Worm (Caenorhabditis elegans) whole organism, early embryonic: ENCODE data around the gene C02D5.2.

Experiments
- B0310.2 ChIP-seq: sonication (generic microtip); optimal IDR thresholded peaks from 2 replicates; lab custom pipeline; 2016; ENCODE audit warnings: mild to moderate bottlenecking, missing genetic modification characterization, missing compliant biosample characterization
- F13C5.2 ChIP-seq: sonication (generic microtip); optimal IDR thresholded peaks from 2 replicates; lab custom pipeline; 2017; ENCODE audit warnings: mild to moderate bottlenecking, missing genetic modification characterization, inconsistent platforms, missing compliant biosample characterization
- aly-1 ChIP-seq: sonication (generic microtip); optimal IDR thresholded peaks from 2 replicates; lab custom pipeline; 2016; ENCODE audit warnings: missing genetic modification characterization, missing compliant biosample characterization
- ama-1 ChIP-seq: fragments of 150-350 bp; optimal IDR thresholded peaks from 2 replicates; lab custom pipeline; 2014
- ceh-13 ChIP-seq: fragments of 200-800 bp; sonication (Bioruptor generic); optimal IDR thresholded peaks from 2 replicates; lab custom pipeline; 2018; ENCODE audit warnings: mild to moderate bottlenecking, missing genetic modification characterization, missing compliant biosample characterization
- ceh-36 ChIP-seq: sonication (generic microtip); optimal IDR thresholded peaks from 2 replicates; lab custom pipeline; 2016; ENCODE audit warnings: missing genetic modification characterization, inconsistent platforms, missing compliant biosample characterization
- ets-7 ChIP-seq: sonication (generic microtip); optimal IDR thresholded peaks from 2 replicates; lab custom pipeline; 2016; ENCODE audit warnings: missing genotype, missing genetic modification characterization, missing compliant biosample characterization
- flt-1 ChIP-seq: fragments of 200-800 bp; sonication (Bioruptor generic); IDR thresholded peaks from 2 replicates; pipeline ENCODE4 v1.3.6; 2022; ENCODE audit warnings: missing genetic modification characterization, missing compliant biosample characterization
- hmbx-1 ChIP-seq: sonication (generic microtip); optimal IDR thresholded peaks from 2 replicates; lab custom pipeline; 2016; ENCODE audit warnings: mild to moderate bottlenecking, missing genetic modification characterization, missing compliant biosample characterization
- hmg-4 ChIP-seq: fragments of 200-800 bp; sonication (Bioruptor generic); optimal IDR thresholded peaks from 2 replicates; lab custom pipeline; 2018; ENCODE audit warnings: mild to moderate bottlenecking, missing genetic modification characterization, missing compliant biosample characterization
- hnd-1 ChIP-seq: sonication (generic microtip); optimal IDR thresholded peaks from 2 replicates; lab custom pipeline; 2016; ENCODE audit warnings: missing genetic modification characterization, missing compliant biosample characterization
- pes-1 ChIP-seq: fragments of 200-800 bp; sonication (Bioruptor generic); IDR thresholded peaks from 2 replicates; pipeline ENCODE4 v1.3.6; 2022; ENCODE audit warnings: missing genetic modification reagents, missing genetic modification characterization, missing compliant biosample characterization
- scrt-1 ChIP-seq: fragments of 200-800 bp; sonication (Bioruptor generic); IDR thresholded peaks from 2 replicates; pipeline ENCODE4 v1.3.6; 2022; ENCODE audit warnings: missing genetic modification characterization, missing compliant biosample characterization
- sea-1 ChIP-seq: fragments of 200-800 bp; sonication (Bioruptor generic); conservative IDR thresholded peaks from 2 replicates; pipeline ENCODE4 v1.3.6; 2022; ENCODE audit warnings: missing genetic modification characterization, missing compliant biosample characterization
- tbx-11 ChIP-seq: fragments of 200-800 bp; sonication (Bioruptor generic); IDR thresholded peaks from 2 replicates; pipeline ENCODE4 v1.3.6; 2022; ENCODE audit warnings: missing genetic modification characterization, missing compliant biosample characterization
- tbx-37 ChIP-seq: fragments of 200-800 bp; sonication (Bioruptor generic); conservative IDR thresholded peaks from 2 replicates; pipeline ENCODE4 v1.3.6; 2022; ENCODE audit warnings: missing genetic modification reagents, missing genetic modification characterization, missing compliant biosample characterization
- tra-4 ChIP-seq: sonication (generic microtip); optimal IDR thresholded peaks from 2 replicates; lab custom pipeline; 2017; ENCODE audit warnings: missing genetic modification characterization, missing compliant biosample characterization

Gene C02D5.2

DNA sequence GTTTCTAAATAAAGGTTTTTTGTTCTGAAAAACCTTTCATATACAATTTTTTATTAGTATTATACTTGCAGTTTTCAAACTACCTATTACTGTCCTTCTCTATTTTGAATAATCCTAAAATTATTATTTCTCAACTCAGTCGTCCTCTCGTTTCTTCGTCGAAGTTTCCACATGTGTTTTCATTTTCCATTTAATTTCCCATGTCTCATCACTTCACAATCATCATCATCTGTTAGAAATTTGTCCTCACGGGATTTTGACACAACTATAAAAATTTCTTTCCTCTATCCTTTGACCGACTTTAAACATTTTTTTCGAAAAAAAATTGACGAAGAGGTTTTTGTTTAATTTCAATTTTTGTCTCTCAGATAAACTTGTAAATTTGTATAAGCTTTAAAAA is 21.7 kb upstream of the C02D5.2 start:
- TF ChIP-seq pes-1 (GFP tag; lab: Robert Waterston, UW) (no peak), ceh-36 (tag; lab: Kevin White, UChicago) (no peak), F13C5.2 (no peak), hmg-4 (GFP tag; lab: Kevin White, UChicago) (no peak), flt-1 (GFP tag; lab: Robert Waterston, UW) (no peak), tbx-11 (GFP tag; lab: Robert Waterston, UW) (no peak), ceh-13 (GFP tag; lab: Kevin White, UChicago) (no peak)

DNA sequence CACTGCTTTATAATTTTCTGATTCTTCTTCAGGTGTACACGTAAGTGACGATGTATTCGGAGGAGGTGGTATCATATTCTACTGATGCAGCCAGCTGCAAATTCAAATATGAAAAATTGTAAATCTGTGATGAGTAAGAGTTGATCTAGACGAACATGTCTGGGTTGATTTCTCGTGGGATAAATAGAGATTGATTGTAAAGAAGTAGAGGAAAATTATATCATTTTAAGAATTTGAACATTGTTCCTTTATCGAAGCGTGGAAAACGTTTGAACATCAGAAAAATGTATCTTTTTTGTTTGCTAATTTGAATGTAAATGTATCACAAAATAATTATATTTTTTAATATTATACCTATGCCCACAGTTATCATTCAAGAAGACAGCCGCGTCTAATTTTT is 11.6 kb upstream of the C02D5.2 start, which contains the start of gene ZC21.6:
Gene ZC21.6 (minus strand): TSS at position 101 of the 400 bp plus-strand sequence.
- TF ChIP-seq ets-7 (tag; lab: Kevin White, UChicago), result no peak

DNA sequence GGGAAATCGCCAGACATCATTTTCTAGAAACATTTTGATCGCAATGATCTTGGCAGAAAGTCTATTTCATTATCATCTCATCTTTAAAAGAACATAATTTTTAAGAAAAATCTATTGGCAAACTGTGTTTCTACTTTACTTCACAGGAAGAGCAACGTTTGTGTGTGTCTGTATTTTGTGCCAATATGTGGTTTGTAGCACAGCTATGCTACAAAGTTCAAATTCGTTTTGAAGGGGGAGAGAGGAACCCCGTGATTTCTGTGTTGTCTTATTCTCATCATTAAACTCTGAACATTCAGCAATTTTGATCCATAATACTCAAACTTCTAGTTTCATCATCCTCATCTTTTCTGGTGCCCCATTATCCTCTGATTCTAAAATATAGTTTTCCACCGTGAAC is 5.4 kb upstream of the C02D5.2 start:
- TF ChIP-seq aly-1 (no peak), tra-4 (tag; lab: Kevin White, UChicago) (no peak), hnd-1 (tag; lab: Kevin White, UChicago) (no peak), ceh-36 (tag; lab: Kevin White, UChicago) (no peak), scrt-1 (no peak), pes-1 (GFP tag; lab: Robert Waterston, UW) (no peak)

DNA sequence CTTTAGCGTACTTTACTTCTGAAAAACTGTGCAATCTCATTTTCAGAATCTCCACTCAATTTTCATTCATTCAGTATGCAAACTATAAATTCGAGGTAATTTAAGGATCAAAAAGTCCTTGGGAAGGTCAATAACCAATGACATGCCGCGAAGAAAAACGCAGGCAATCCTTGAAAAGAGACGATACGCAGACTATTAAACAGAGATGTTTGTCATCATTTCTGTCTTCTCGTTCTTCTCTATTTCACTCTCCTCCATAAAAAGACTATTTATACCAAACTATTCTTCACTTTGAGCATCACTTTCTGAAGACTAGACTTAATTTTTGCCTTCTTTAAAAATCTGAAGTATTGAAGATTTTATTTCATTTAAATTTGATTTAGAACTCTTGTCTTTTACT is 5.0 kb upstream of the C02D5.2 start, which contains the start of gene C02D5.4:
Gene C02D5.4 (plus strand): TSS at position 41 of the 400 bp plus-strand sequence.
- no peak for TF ChIP-seq tbx-11 (GFP tag; lab: Robert Waterston, UW)
- no peak for TF ChIP-seq tra-4 (tag; lab: Kevin White, UChicago)
- TF ChIP-seq ama-1 (lab: Kevin White, UChicago), result no peak
- no peak for TF ChIP-seq sea-1 (GFP tag; lab: Robert Waterston, UW)
- no peak for TF ChIP-seq ceh-36 (tag; lab: Kevin White, UChicago)
- no peak for TF ChIP-seq B0310.2
- no peak for TF ChIP-seq hnd-1 (tag; lab: Kevin White, UChicago)

DNA sequence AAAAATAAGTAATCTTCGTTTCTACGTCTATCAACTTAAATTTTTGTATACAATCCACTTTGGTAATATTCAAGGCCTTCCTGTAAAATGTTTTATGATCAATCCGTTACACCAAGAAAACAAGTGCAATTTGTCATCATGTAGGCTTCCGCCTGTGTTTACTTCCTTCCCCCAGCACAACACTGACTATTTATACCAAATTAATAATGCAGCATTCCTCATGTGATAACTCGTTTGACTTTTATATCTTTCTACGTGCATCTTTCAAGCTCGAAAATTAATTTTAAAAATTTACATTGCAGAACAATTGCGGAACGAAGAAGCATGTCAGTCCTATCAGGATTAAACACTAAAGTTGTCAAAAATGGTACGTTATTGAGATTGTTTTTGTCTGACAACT is 2.7 kb upstream of the C02D5.2 start, which contains the start of gene gsto-2:
Gene gsto-2 (plus strand): TSS at position 301 of the 400 bp plus-strand sequence.
- TF ChIP-seq ets-7 (tag; lab: Kevin White, UChicago), result no peak
- TF ChIP-seq tbx-11 (GFP tag; lab: Robert Waterston, UW), result no peak
- TF ChIP-seq ceh-36 (tag; lab: Kevin White, UChicago), result no peak
- no peak for TF ChIP-seq ceh-13 (GFP tag; lab: Kevin White, UChicago)
- TF ChIP-seq tbx-37 (GFP tag; lab: Robert Waterston, UW), result no peak
- no peak for TF ChIP-seq flt-1 (GFP tag; lab: Robert Waterston, UW)
- TF ChIP-seq ama-1 (lab: Kevin White, UChicago), result no peak
- no peak for TF ChIP-seq tra-4 (tag; lab: Kevin White, UChicago)
- TF ChIP-seq scrt-1, result no peak
- no peak for TF ChIP-seq aly-1
- no peak for TF ChIP-seq hmg-4 (GFP tag; lab: Kevin White, UChicago)
- TF ChIP-seq hnd-1 (tag; lab: Kevin White, UChicago), result no peak

DNA sequence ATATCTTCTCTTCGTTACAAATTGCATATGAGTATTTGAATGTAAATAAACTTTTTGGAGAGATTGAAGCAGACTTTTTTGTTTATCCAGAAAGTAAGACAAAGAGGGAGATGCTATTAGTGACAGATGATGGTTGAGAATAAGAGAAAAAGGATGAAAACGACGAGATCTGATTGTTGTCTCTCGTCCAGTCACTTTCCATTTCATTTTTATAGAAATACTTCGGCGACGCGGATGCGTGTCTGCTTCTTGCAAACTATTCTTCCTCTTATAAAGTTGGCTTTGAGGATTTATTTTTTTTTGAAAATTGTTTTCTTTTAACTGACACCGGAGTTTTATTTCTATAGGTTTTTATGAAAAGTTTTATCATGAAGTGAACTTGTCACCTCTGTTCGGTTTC is 1.5 kb upstream of the C02D5.2 start:
- no peak for TF ChIP-seq sea-1 (GFP tag; lab: Robert Waterston, UW)
- no peak for TF ChIP-seq aly-1
- no peak for TF ChIP-seq pes-1 (GFP tag; lab: Robert Waterston, UW)
- TF ChIP-seq ceh-36 (tag; lab: Kevin White, UChicago), result no peak
- no peak for TF ChIP-seq tbx-11 (GFP tag; lab: Robert Waterston, UW)
- no peak for TF ChIP-seq ama-1 (lab: Kevin White, UChicago)
- no peak for TF ChIP-seq tbx-37 (GFP tag; lab: Robert Waterston, UW)
- no peak for TF ChIP-seq F13C5.2
- TF ChIP-seq scrt-1, result no peak
- no peak for TF ChIP-seq ets-7 (tag; lab: Kevin White, UChicago)
- TF ChIP-seq hmbx-1 (tag; lab: Kevin White, UChicago), result no peak
- no peak for TF ChIP-seq tra-4 (tag; lab: Kevin White, UChicago)
- TF ChIP-seq ceh-13 (GFP tag; lab: Kevin White, UChicago), result no peak
- no peak for TF ChIP-seq hnd-1 (tag; lab: Kevin White, UChicago)
- no peak for TF ChIP-seq B0310.2
- TF ChIP-seq flt-1 (GFP tag; lab: Robert Waterston, UW), result no peak
- no peak for TF ChIP-seq hmg-4 (GFP tag; lab: Kevin White, UChicago)

DNA sequence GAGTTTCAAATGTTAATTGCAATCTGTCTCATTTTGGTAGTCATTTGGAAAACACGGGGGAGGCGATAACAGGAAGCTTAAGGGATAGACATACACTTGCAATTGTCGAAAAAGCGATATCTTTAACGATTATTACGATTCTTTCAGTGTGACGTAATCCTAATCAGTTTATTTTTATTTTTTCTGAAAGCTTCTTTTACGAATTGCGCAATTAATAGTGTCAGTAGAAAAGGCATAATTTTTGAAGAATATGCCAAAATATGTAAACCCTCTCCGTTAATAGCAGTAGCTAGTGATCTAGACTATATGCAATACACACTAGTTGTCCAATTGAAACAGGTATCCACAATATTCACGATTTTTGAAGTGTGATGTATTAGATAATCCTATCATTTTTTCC is 3.3 kb downstream of the C02D5.2 start:
- TF ChIP-seq aly-1, result no peak
- no peak for TF ChIP-seq flt-1 (GFP tag; lab: Robert Waterston, UW)
- no peak for TF ChIP-seq tra-4 (tag; lab: Kevin White, UChicago)
- TF ChIP-seq ceh-13 (GFP tag; lab: Kevin White, UChicago), result no peak
- no peak for TF ChIP-seq ceh-36 (tag; lab: Kevin White, UChicago)
- TF ChIP-seq scrt-1, result no peak
- no peak for TF ChIP-seq ets-7 (tag; lab: Kevin White, UChicago)

DNA sequence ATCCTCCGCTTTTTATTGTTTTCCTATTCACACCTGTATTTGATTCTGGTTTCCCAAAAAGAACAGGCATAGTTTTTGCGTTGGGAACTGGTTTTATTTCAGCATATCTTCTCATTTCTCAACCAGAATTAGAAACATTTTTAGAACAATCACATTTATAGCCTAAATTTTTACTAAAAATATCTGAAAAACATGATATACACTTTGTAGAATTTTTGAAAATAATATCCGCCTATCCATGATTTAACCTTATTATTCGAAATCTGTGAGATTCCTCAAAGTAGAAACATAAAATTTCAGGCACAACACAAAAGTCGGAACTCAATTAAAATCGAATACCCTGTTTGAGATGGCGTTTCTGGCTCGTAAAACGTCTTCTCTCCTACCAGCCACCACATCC is 3.7 kb downstream of the C02D5.2 start, which contains the start of gene acdh-6:
Gene acdh-6 (plus strand): TSS at position 301 of the 400 bp plus-strand sequence.
- TF ChIP-seq pes-1 (GFP tag; lab: Robert Waterston, UW) (no peak), aly-1 (no peak), hmbx-1 (tag; lab: Kevin White, UChicago) (no peak), F13C5.2 (no peak), scrt-1 (no peak), ama-1 (lab: Kevin White, UChicago) (no peak)
